Fruit fly (Drosophila melanogaster): ENCODE results near the gene Arp10.

dm6 chrX:19603953-19604352 lies 42.0 kb downstream of the Arp10 start:
- TF ChIP-seq CTCF (optimal IDR thresholded peaks at IDR 0.05) (no peak), CG8478 (optimal IDR thresholded peaks at IDR 0.05) (no peak)
